Worm (Caenorhabditis elegans) whole organism, L4 larva: ENCODE data around the gene gpa-12.

Experiments used
- D1046.2 ChIP-seq: fragments of 200-800 bp; sonication (Bioruptor generic); IDR thresholded peaks from 2 replicates; pipeline ENCODE4 v1.3.6; 2022; ENCODE audit warnings: missing genetic modification characterization, missing compliant biosample characterization
- F26F4.8 ChIP-seq: fragments of 200-800 bp; sonication (Bioruptor generic); conservative IDR thresholded peaks from 2 replicates; pipeline ENCODE4 v1.3.6; 2022; ENCODE audit warnings: missing genetic modification characterization, missing compliant biosample characterization
- F44E2.7 ChIP-seq: fragments of 200-800 bp; sonication (Bioruptor generic); IDR thresholded peaks from 2 replicates; pipeline ENCODE4 v2.1.2; 2022; ENCODE audit warnings: missing genetic modification characterization, missing compliant biosample characterization
- F49E8.2 ChIP-seq: sonication (generic microtip); optimal IDR thresholded peaks from 2 replicates; lab custom pipeline; 2016; ENCODE audit warnings: missing compliant biosample characterization, mild to moderate bottlenecking, missing genetic modification characterization, borderline replicate concordance
- T20F7.1 ChIP-seq: fragments of 200-800 bp; sonication (Bioruptor generic); optimal IDR thresholded peaks from 2 replicates; lab custom pipeline; 2018; ENCODE audit warnings: mild to moderate bottlenecking, missing genetic modification characterization, missing compliant biosample characterization
- Y105C5A.15 ChIP-seq: fragments of 200-800 bp; sonication (Bioruptor generic); IDR thresholded peaks from 2 replicates; pipeline ENCODE4 v1.3.6; 2022; ENCODE audit warnings: missing genetic modification characterization, missing compliant biosample characterization
- Y5F2A.4 ChIP-seq: fragments of 200-800 bp; sonication (Bioruptor generic); optimal IDR thresholded peaks from 2 replicates; lab custom pipeline; 2018; ENCODE audit warnings: mild to moderate bottlenecking, missing genetic modification characterization, missing compliant biosample characterization
- ZK337.2 ChIP-seq: fragments of 200-800 bp; sonication (Bioruptor generic); IDR thresholded peaks from 2 replicates; pipeline ENCODE4 v1.3.6; 2022; ENCODE audit warnings: missing genetic modification reagents, missing genetic modification characterization, missing compliant biosample characterization
- aha-1 ChIP-seq: fragments of 150-350 bp; peaks from one replicate; lab custom pipeline; 2014; ENCODE audit warnings: missing biosample characterization, missing genetic modification characterization
- ama-1 ChIP-seq: fragments of 150-350 bp; optimal IDR thresholded peaks from 2 replicates; lab custom pipeline; 2014; ENCODE audit warnings: inconsistent platforms, mixed read lengths
- arid-1 ChIP-seq: fragments of 200-800 bp; sonication (Bioruptor generic); conservative IDR thresholded peaks from 2 replicates; pipeline ENCODE4 v1.3.6; 2022; ENCODE audit warnings: missing genetic modification reagents, missing genetic modification characterization, missing compliant biosample characterization
- ceh-20 ChIP-seq: fragments of 200-800 bp; sonication (Bioruptor generic); IDR thresholded peaks from 2 replicates; pipeline ENCODE4 v1.3.6; 2022; ENCODE audit warnings: missing genetic modification reagents, missing genetic modification characterization, missing compliant biosample characterization
- ceh-32 ChIP-seq: sonication (generic microtip); optimal IDR thresholded peaks from 2 replicates; lab custom pipeline; 2016; ENCODE audit warnings: mild to moderate bottlenecking, missing genetic modification characterization, missing compliant biosample characterization; ENCODE audit not compliant: poor library complexity
- ceh-44 ChIP-seq: fragments of 200-800 bp; sonication (Bioruptor generic); IDR thresholded peaks from 2 replicates; pipeline ENCODE4 v1.3.6; 2022; ENCODE audit warnings: missing genetic modification reagents, missing genetic modification characterization, missing compliant biosample characterization
- ceh-82 ChIP-seq: sonication (generic microtip); optimal IDR thresholded peaks from 2 replicates; lab custom pipeline; 2017; ENCODE audit warnings: missing biosample characterization, missing genetic modification characterization
- ces-1 ChIP-seq: fragments of 150-350 bp; sonication (generic microtip); optimal IDR thresholded peaks from 4 replicates; lab custom pipeline; 2014; ENCODE audit warnings: missing biosample characterization, missing genetic modification reagents, missing genetic modification characterization
- dmd-6 ChIP-seq: fragments of 200-800 bp; sonication (Bioruptor generic); IDR thresholded peaks from 2 replicates; pipeline ENCODE4 v1.3.6; 2022; ENCODE audit warnings: missing genetic modification reagents, missing genetic modification characterization, missing compliant biosample characterization
- dpl-1 ChIP-seq: fragments of 150-350 bp; optimal IDR thresholded peaks from 2 replicates; lab custom pipeline; 2014; ENCODE audit warnings: missing biosample characterization, missing genetic modification reagents, missing genetic modification characterization
- dve-1 ChIP-seq: sonication (generic microtip); optimal IDR thresholded peaks from 2 replicates; lab custom pipeline; 2017; ENCODE audit warnings: antibody characterized with exemption, mild to moderate bottlenecking, missing genetic modification characterization, missing compliant biosample characterization; ENCODE audit not compliant: insufficient read depth
- fkh-10 ChIP-seq: fragments of 150-350 bp; optimal IDR thresholded peaks from 2 replicates; lab custom pipeline; 2014; ENCODE audit warnings: missing biosample characterization, missing genetic modification reagents, missing genetic modification characterization
- fos-1 ChIP-seq: fragments of 150-350 bp; optimal IDR thresholded peaks from 2 replicates; lab custom pipeline; 2014; ENCODE audit warnings: missing biosample characterization, missing genetic modification characterization
- gei-8 ChIP-seq: fragments of 200-800 bp; sonication (Bioruptor generic); optimal IDR thresholded peaks from 2 replicates; lab custom pipeline; 2018; ENCODE audit warnings: mild to moderate bottlenecking, missing genetic modification characterization, missing compliant biosample characterization
- hlh-11 ChIP-seq: fragments of 200-800 bp; sonication (Bioruptor generic); optimal IDR thresholded peaks from 2 replicates; lab custom pipeline; 2018; ENCODE audit warnings: mild to moderate bottlenecking, missing genetic modification characterization, missing compliant biosample characterization
- hlh-30 ChIP-seq: sonication (generic microtip); optimal IDR thresholded peaks from 2 replicates; lab custom pipeline; 2017; ENCODE audit warnings: antibody characterized with exemption, mild to moderate bottlenecking, missing genetic modification characterization, missing compliant biosample characterization; ENCODE audit not compliant: insufficient read depth
- hmg-1.1 ChIP-seq: fragments of 200-800 bp; sonication (Bioruptor generic); IDR thresholded peaks from 2 replicates; pipeline ENCODE4 v1.3.6; 2022; ENCODE audit warnings: missing genetic modification reagents, missing genetic modification characterization, missing compliant biosample characterization
- jun-1 ChIP-seq: fragments of 150-350 bp; optimal IDR thresholded peaks from 2 replicates; lab custom pipeline; 2014; ENCODE audit warnings: missing biosample characterization, missing genetic modification reagents, missing genetic modification characterization
- lin-1 ChIP-seq: fragments of 200-800 bp; sonication (Bioruptor generic); IDR thresholded peaks from 2 replicates; pipeline ENCODE4 v1.3.6; 2022; ENCODE audit warnings: missing genetic modification reagents, missing genetic modification characterization, missing compliant biosample characterization
- lin-38 ChIP-seq: fragments of 200-800 bp; sonication (Bioruptor generic); IDR thresholded peaks from 2 replicates; pipeline ENCODE4 v1.3.6; 2022; ENCODE audit warnings: missing genetic modification reagents, missing genetic modification characterization, missing compliant biosample characterization
- lir-3 ChIP-seq: sonication (generic microtip); optimal IDR thresholded peaks from 2 replicates; lab custom pipeline; 2016; ENCODE audit warnings: mild to moderate bottlenecking, missing genetic modification characterization, missing compliant biosample characterization
- mdt-29 ChIP-seq: fragments of 200-800 bp; sonication (Bioruptor generic); IDR thresholded peaks from 2 replicates; pipeline ENCODE4 v1.3.6; 2022; ENCODE audit warnings: missing genetic modification reagents, missing genetic modification characterization, missing compliant biosample characterization
- mep-1 ChIP-seq: fragments of 150-350 bp; sonication (generic microtip); optimal IDR thresholded peaks from 3 replicates; lab custom pipeline; 2014; ENCODE audit warnings: missing biosample characterization, missing genetic modification characterization
- mes-2 ChIP-seq: sonication (generic microtip); optimal IDR thresholded peaks from 2 replicates; lab custom pipeline; 2016; ENCODE audit warnings: missing genotype, mild to moderate bottlenecking, missing genetic modification characterization, missing compliant biosample characterization; ENCODE audit not compliant: poor library complexity, severe bottlenecking
- mxl-3 ChIP-seq: fragments of 200-800 bp; sonication (Bioruptor generic); optimal IDR thresholded peaks from 2 replicates; lab custom pipeline; 2018; ENCODE audit warnings: mild to moderate bottlenecking, missing genetic modification characterization, missing compliant biosample characterization
- nhr-28 ChIP-seq: fragments of 150-350 bp; optimal IDR thresholded peaks from 2 replicates; lab custom pipeline; 2014; ENCODE audit warnings: missing biosample characterization, missing genetic modification characterization
- nhr-42 ChIP-seq: fragments of 200-800 bp; sonication (Bioruptor generic); IDR thresholded peaks from 2 replicates; pipeline ENCODE4 v1.3.6; 2022; ENCODE audit warnings: missing genetic modification characterization, missing compliant biosample characterization
- nhr-6 ChIP-seq: fragments of 150-350 bp; optimal IDR thresholded peaks from 2 replicates; lab custom pipeline; 2014; ENCODE audit warnings: missing biosample characterization, missing genetic modification characterization
- nhr-76 ChIP-seq: fragments of 150-350 bp; optimal IDR thresholded peaks from 2 replicates; lab custom pipeline; 2014; ENCODE audit warnings: missing biosample characterization, missing genetic modification characterization
- nhr-77 ChIP-seq: fragments of 150-350 bp; optimal IDR thresholded peaks from 2 replicates; lab custom pipeline; 2014; ENCODE audit warnings: missing biosample characterization, missing genetic modification characterization
- pqm-1 ChIP-seq: sonication (generic microtip); optimal IDR thresholded peaks from 2 replicates; lab custom pipeline; 2017; ENCODE audit warnings: missing biosample characterization, missing genetic modification characterization
- rbr-2 ChIP-seq: sonication (generic microtip); optimal IDR thresholded peaks from 2 replicates; lab custom pipeline; 2016; ENCODE audit warnings: missing genotype, missing genetic modification characterization, missing compliant biosample characterization
- skn-1 ChIP-seq: fragments of 150-350 bp; optimal IDR thresholded peaks from 2 replicates; lab custom pipeline; 2014; ENCODE audit warnings: missing biosample characterization, missing genetic modification characterization
- vab-7 ChIP-seq: fragments of 200-800 bp; sonication (Bioruptor generic); IDR thresholded peaks from 2 replicates; pipeline ENCODE4 v1.3.6; 2022; ENCODE audit warnings: missing genetic modification reagents, missing genetic modification characterization, missing compliant biosample characterization
- zag-1 ChIP-seq: fragments of 150-350 bp; optimal IDR thresholded peaks from 2 replicates; lab custom pipeline; 2014; ENCODE audit warnings: missing biosample characterization, missing genetic modification characterization
- zfp-3 ChIP-seq: fragments of 200-800 bp; sonication (Bioruptor generic); conservative IDR thresholded peaks from 2 replicates; pipeline ENCODE4 v1.3.6; 2022; ENCODE audit warnings: missing genetic modification reagents, missing genetic modification characterization, missing compliant biosample characterization
- zip-11 ChIP-seq: fragments of 200-800 bp; sonication (Bioruptor generic); IDR thresholded peaks from 2 replicates; pipeline ENCODE4 v1.3.6; 2022; ENCODE audit warnings: missing genetic modification characterization, missing compliant biosample characterization
- zip-2 ChIP-seq: fragments of 150-350 bp; optimal IDR thresholded peaks from 2 replicates; lab custom pipeline; 2014; ENCODE audit warnings: missing biosample characterization, missing genetic modification characterization

Gene gpa-12

DNA sequence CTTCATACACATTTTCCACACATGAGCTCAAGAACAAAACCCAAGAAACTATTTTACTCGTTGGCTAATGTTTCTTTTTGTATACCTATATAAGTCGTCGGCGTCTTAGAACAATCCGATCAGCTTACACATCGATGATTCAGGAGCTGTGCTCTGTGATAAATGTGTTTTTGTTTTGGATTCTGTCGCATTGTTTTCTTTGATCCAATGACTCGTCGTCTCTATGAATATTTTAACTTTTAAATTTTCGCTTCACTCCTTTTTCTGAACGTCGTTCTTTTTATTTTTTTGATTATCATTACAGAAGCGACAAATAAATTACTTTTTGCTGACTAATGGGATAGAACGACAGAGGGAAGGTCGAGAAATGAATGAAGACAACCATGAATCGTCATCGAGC, 48.0 kb downstream of the gpa-12 start, which contains the start of gene B0416.3:
B0416.3 (plus strand) TSS at position 301 of the 400 bp plus-strand sequence.
- TF ChIP-seq ceh-44 (GFP tag; lab: Robert Waterston, UW) (no peak), zip-2 (no peak), nhr-6 (no peak), T20F7.1 (GFP tag; lab: Kevin White, UChicago) (no peak), lin-1 (GFP tag; lab: Robert Waterston, UW) (no peak), F26F4.8 (GFP tag; lab: Robert Waterston, UW) (no peak)

DNA sequence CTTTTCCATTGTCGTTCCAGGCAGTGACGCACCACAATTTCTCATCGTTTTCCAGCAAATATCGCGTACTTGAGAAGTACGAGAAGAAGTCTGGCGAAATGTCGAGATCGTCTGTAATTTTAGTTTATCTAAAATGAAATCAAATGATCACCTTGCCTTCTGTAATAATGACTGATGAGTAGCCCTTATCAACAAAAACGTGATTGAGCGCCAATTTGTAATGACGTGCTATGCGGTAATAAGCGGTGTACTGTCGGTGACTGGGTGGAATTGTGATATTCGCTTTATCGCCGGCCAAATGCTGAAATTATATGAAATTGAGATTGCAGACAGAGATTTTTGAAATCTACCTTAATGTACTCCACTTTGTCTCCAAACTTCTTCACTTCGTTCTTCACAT, 52.1 kb downstream of the gpa-12 start:
- TF ChIP-seq lin-38 (GFP tag; lab: Robert Waterston, UW) = no peak
- TF ChIP-seq hlh-30 (tag; lab: Kevin White, UChicago) = peak; percentile 27
- TF ChIP-seq ceh-32 (tag; lab: Kevin White, UChicago) = no peak
- no peak for TF ChIP-seq Y105C5A.15 (GFP tag; lab: Robert Waterston, UW)
- no peak for TF ChIP-seq ceh-82 (tag; lab: Kevin White, UChicago)
- TF ChIP-seq jun-1 (tag; lab: Kevin White, UChicago) = no peak
- TF ChIP-seq mes-2 (tag; lab: Kevin White, UChicago) = no peak
- no peak for TF ChIP-seq D1046.2 (GFP tag; lab: Robert Waterston, UW)
- no peak for TF ChIP-seq zip-11 (GFP tag; lab: Robert Waterston, UW)
- no peak for TF ChIP-seq zip-2
- TF ChIP-seq F44E2.7 (GFP tag; lab: Robert Waterston, UW) = no peak
- TF ChIP-seq dpl-1 = no peak
- no peak for TF ChIP-seq aha-1 (tag; lab: Kevin White, UChicago)
- no peak for TF ChIP-seq nhr-77 (tag; lab: Kevin White, UChicago)
- no peak for TF ChIP-seq ceh-20 (GFP tag; lab: Robert Waterston, UW)
- TF ChIP-seq arid-1 (GFP tag; lab: Robert Waterston, UW) = no peak
- TF ChIP-seq ZK337.2 (GFP tag; lab: Robert Waterston, UW) = no peak
- no peak for TF ChIP-seq skn-1 (tag; lab: Kevin White, UChicago)
- TF ChIP-seq mdt-29 = no peak
- TF ChIP-seq pqm-1 (tag; lab: Kevin White, UChicago) = peak; percentile 36
- no peak for TF ChIP-seq ces-1 (GFP tag; lab: Kevin White, UChicago)
- peak; percentile 60 for TF ChIP-seq dmd-6 (GFP tag; lab: Robert Waterston, UW)
- no peak for TF ChIP-seq nhr-42 (GFP tag; lab: Robert Waterston, UW)
- TF ChIP-seq vab-7 (GFP tag; lab: Robert Waterston, UW) = no peak
- no peak for TF ChIP-seq rbr-2 (tag; lab: Kevin White, UChicago)
- TF ChIP-seq zfp-3 (GFP tag; lab: Robert Waterston, UW) = no peak
- peak; percentile 38 for TF ChIP-seq dve-1 (tag; lab: Kevin White, UChicago)
- no peak for TF ChIP-seq nhr-76 (tag; lab: Kevin White, UChicago)
- TF ChIP-seq fkh-10 = no peak
- TF ChIP-seq zag-1 (tag; lab: Kevin White, UChicago) = no peak
- peak; percentile 37 for TF ChIP-seq mxl-3
- TF ChIP-seq hlh-11 (tag; lab: Kevin White, UChicago) = peak; percentile 31
- TF ChIP-seq gei-8 (GFP tag; lab: Kevin White, UChicago) = no peak
- peak; percentile 40 for TF ChIP-seq nhr-28 (tag; lab: Kevin White, UChicago)
- no peak for TF ChIP-seq mep-1 (tag; lab: Kevin White, UChicago)
- no peak for TF ChIP-seq fos-1
- no peak for TF ChIP-seq hmg-1.1 (GFP tag; lab: Robert Waterston, UW)
- TF ChIP-seq lir-3 (tag; lab: Kevin White, UChicago) = no peak
- no peak for TF ChIP-seq ama-1
- TF ChIP-seq F49E8.2 = no peak
- no peak for TF ChIP-seq Y5F2A.4 (GFP tag; lab: Kevin White, UChicago)
- TF ChIP-seq, all 104 proteins: peak for 7
